Worm (Caenorhabditis elegans): ENCODE results near the gene pid-1.

ce11 chrII:7698406-7698805 lies 8.1 kb upstream of the pid-1 start, which contains the start of gene B0495.5:
- TF ChIP-seq T22C8.4 (GFP tag; IDR thresholded peaks at IDR 0.05): no peak
- TF ChIP-seq ref-1 (GFP tag; conservative IDR thresholded peaks at IDR 0.05): no peak
- TF ChIP-seq flt-1 (GFP tag; IDR thresholded peaks at IDR 0.05): no peak

All from whole organism, midembryonic.